Fruit fly (Drosophila melanogaster) whole organism, embryonic: ENCODE results near the gene CG31313.

Experiments used
- ATbp ChIP-seq: fragments of 200-800 bp; sonication (Bioruptor generic); optimal IDR thresholded peaks from 2 replicates; lab custom pipeline; 2017; ENCODE audit warnings: missing biosample characterization, mild to moderate bottlenecking, missing genetic modification characterization, missing genetic modification reagents
- Atf3 ChIP-seq: fragments of 200-800 bp; sonication (Bioruptor generic); optimal IDR thresholded peaks from 3 replicates; lab custom pipeline; 2016; ENCODE audit warnings: missing biosample characterization, missing genetic modification characterization
- B-H2 ChIP-seq: fragments of 200-800 bp; sonication (Bioruptor generic); optimal IDR thresholded peaks from 2 replicates; lab custom pipeline; 2018; ENCODE audit warnings: missing biosample characterization, mild to moderate bottlenecking, missing genetic modification characterization
- CG10147 ChIP-seq: fragments of 200-800 bp; sonication (Bioruptor generic); optimal IDR thresholded peaks from 2 replicates; lab custom pipeline; 2019; ENCODE audit warnings: missing biosample characterization, mild to moderate bottlenecking, missing genetic modification characterization, moderate library complexity
- CG10431 ChIP-seq: fragments of 200-800 bp; sonication (Bioruptor generic); optimal IDR thresholded peaks from 3 replicates; lab custom pipeline; 2018; ENCODE audit warnings: missing biosample characterization, mild to moderate bottlenecking, missing genetic modification characterization
- CG10462 ChIP-seq: fragments of 200-800 bp; sonication (Bioruptor generic); optimal IDR thresholded peaks from 2 replicates; lab custom pipeline; 2016; ENCODE audit warnings: missing biosample characterization, missing genetic modification characterization
- CG10959 ChIP-seq: fragments of 200-800 bp; sonication (Bioruptor generic); IDR thresholded peaks from 2 replicates; pipeline ENCODE4 v1.3.6; 2022; ENCODE audit warnings: missing biosample characterization, missing genetic modification characterization
- CG11695 ChIP-seq: fragments of 200-800 bp; sonication (Bioruptor generic); IDR thresholded peaks from 3 replicates; pipeline ENCODE4 v1.3.6; 2022; ENCODE audit warnings: missing biosample characterization, missing genetic modification characterization
- CG12299 ChIP-seq: fragments of 200-800 bp; sonication (Bioruptor generic); optimal IDR thresholded peaks from 2 replicates; lab custom pipeline; 2018; ENCODE audit warnings: missing biosample characterization, mild to moderate bottlenecking, missing genetic modification characterization
- CG14441 ChIP-seq: fragments of 200-800 bp; sonication (Bioruptor generic); IDR thresholded peaks from 2 replicates; pipeline ENCODE4 v1.3.6; 2022; ENCODE audit warnings: missing biosample characterization, missing genetic modification characterization
- CG1602 ChIP-seq: fragments of 200-800 bp; sonication (Bioruptor generic); optimal IDR thresholded peaks from 3 replicates; lab custom pipeline; 2016; ENCODE audit warnings: missing biosample characterization, missing genetic modification characterization
- CG17328 ChIP-seq: fragments of 200-800 bp; sonication (Bioruptor generic); IDR thresholded peaks from 2 replicates; pipeline ENCODE4 v1.3.6; 2022; ENCODE audit warnings: missing biosample characterization, missing genetic modification characterization
- CG17385 ChIP-seq: fragments of 200-800 bp; sonication (Bioruptor generic); optimal IDR thresholded peaks from 3 replicates; lab custom pipeline; 2018; ENCODE audit warnings: missing biosample characterization, mild to moderate bottlenecking, missing genetic modification characterization
- CG2120 ChIP-seq: fragments of 200-800 bp; sonication (Bioruptor generic); optimal IDR thresholded peaks from 3 replicates; lab custom pipeline; 2016; ENCODE audit warnings: missing biosample characterization, missing genetic modification characterization
- CG31388 ChIP-seq: fragments of 200-800 bp; sonication (Bioruptor generic); optimal IDR thresholded peaks from 2 replicates; lab custom pipeline; 2016; ENCODE audit warnings: missing biosample characterization, missing genetic modification characterization
- CG33557 ChIP-seq: fragments of 200-800 bp; sonication (Bioruptor generic); optimal IDR thresholded peaks from 2 replicates; lab custom pipeline; 2019; ENCODE audit warnings: missing biosample characterization, mild to moderate bottlenecking, missing genetic modification characterization, moderate library complexity
- CG34422 ChIP-seq: fragments of 200-800 bp; sonication (Bioruptor generic); IDR thresholded peaks from 3 replicates; pipeline ENCODE4 v1.3.6; 2022; ENCODE audit warnings: missing biosample characterization, missing genetic modification characterization
- CG7786 ChIP-seq: fragments of 200-800 bp; sonication (Bioruptor generic); optimal IDR thresholded peaks from 2 replicates; lab custom pipeline; 2016; ENCODE audit warnings: missing biosample characterization, missing genetic modification characterization
- CG8944 ChIP-seq: fragments of 200-800 bp; sonication (Bioruptor generic); optimal IDR thresholded peaks from 3 replicates; lab custom pipeline; 2016; ENCODE audit warnings: missing biosample characterization, missing genetic modification characterization
- CG9876 ChIP-seq: fragments of 200-800 bp; sonication (Bioruptor generic); optimal IDR thresholded peaks from 2 replicates; lab custom pipeline; 2016; ENCODE audit warnings: missing biosample characterization, missing genetic modification characterization
- CHES-1-like ChIP-seq: fragments of 200-800 bp; sonication (Bioruptor generic); optimal IDR thresholded peaks from 2 replicates; lab custom pipeline; 2016; ENCODE audit warnings: missing biosample characterization, missing genetic modification characterization
- D ChIP-seq, 2 experiments: fragments of 200-800 bp in 1 of 2; fragments of >200 bp in 1 of 2; sonication (Bioruptor generic) in 1 of 2; optimal IDR thresholded peaks; 2 replicates in 1 of 2; 3 replicates in 1 of 2; lab custom pipeline; 2017; ENCODE audit warnings: mild to moderate bottlenecking in 1 of 2, missing biosample characterization in 1 of 2, missing genetic modification characterization in 1 of 2, missing genetic modification reagents in 1 of 2
- Dip3 ChIP-seq: fragments of 200-800 bp; sonication (Bioruptor generic); optimal IDR thresholded peaks from 3 replicates; lab custom pipeline; 2016; ENCODE audit warnings: missing biosample characterization, missing genetic modification characterization
- Doc3 ChIP-seq: fragments of 200-800 bp; sonication (Bioruptor generic); IDR thresholded peaks from 3 replicates; pipeline ENCODE4 v1.3.6; 2022; ENCODE audit warnings: missing biosample characterization, missing genetic modification characterization; ENCODE audit not compliant: partially characterized antibody
- Gsc ChIP-seq: fragments of 200-800 bp; sonication (Bioruptor generic); IDR thresholded peaks from 2 replicates; pipeline ENCODE4 v1.3.6; 2022; ENCODE audit warnings: missing biosample characterization, missing genetic modification characterization
- Gug ChIP-seq: fragments of 200-800 bp; sonication (Bioruptor generic); IDR thresholded peaks from 4 replicates; pipeline ENCODE4 v1.3.6; 2022; ENCODE audit warnings: missing biosample characterization, missing genetic modification characterization
- Neu2 ChIP-seq: fragments of 200-800 bp; sonication (Bioruptor generic); optimal IDR thresholded peaks from 3 replicates; lab custom pipeline; 2016; ENCODE audit warnings: missing biosample characterization, missing genetic modification characterization, borderline replicate concordance
- Oli ChIP-seq: fragments of 200-800 bp; sonication (Bioruptor generic); optimal IDR thresholded peaks from 2 replicates; lab custom pipeline; 2018; ENCODE audit warnings: missing biosample characterization, mild to moderate bottlenecking, missing genetic modification characterization, moderate library complexity
- Optix ChIP-seq: fragments of 200-800 bp; sonication (Bioruptor generic); IDR thresholded peaks from 3 replicates; pipeline ENCODE4 v1.3.6; 2022; ENCODE audit warnings: missing biosample characterization, missing genetic modification characterization
- Side ChIP-seq: fragments of 200-800 bp; sonication (Bioruptor generic); optimal IDR thresholded peaks from 2 replicates; lab custom pipeline; 2016; ENCODE audit warnings: missing biosample characterization, missing genetic modification characterization
- Ssrp ChIP-seq: fragments of 200-800 bp; sonication (Bioruptor generic); optimal IDR thresholded peaks from 2 replicates; lab custom pipeline; 2018; ENCODE audit warnings: missing biosample characterization, mild to moderate bottlenecking, missing genetic modification characterization, moderate library complexity
- Vsx1 ChIP-seq: fragments of 200-800 bp; sonication (Bioruptor generic); optimal IDR thresholded peaks from 2 replicates; lab custom pipeline; 2017; ENCODE audit warnings: missing biosample characterization, mild to moderate bottlenecking, missing genetic modification characterization, missing genetic modification reagents
- bab2 ChIP-seq: fragments of 200-800 bp; sonication (Bioruptor generic); optimal IDR thresholded peaks from 2 replicates; lab custom pipeline; 2016; ENCODE audit warnings: missing biosample characterization, missing genetic modification characterization
- cad ChIP-seq: fragments of >200 bp; optimal IDR thresholded peaks from 2 replicates; lab custom pipeline; 2017; ENCODE audit warnings: missing biosample characterization, missing genetic modification characterization
- ci ChIP-seq: fragments of 200-800 bp; sonication (Bioruptor generic); IDR thresholded peaks from 3 replicates; pipeline ENCODE4 v1.3.6; 2022; ENCODE audit warnings: missing biosample characterization, missing genetic modification characterization
- disco-r ChIP-seq: fragments of 200-800 bp; sonication (Bioruptor generic); optimal IDR thresholded peaks from 2 replicates; lab custom pipeline; 2016; ENCODE audit warnings: missing biosample characterization, missing genetic modification characterization
- fru ChIP-seq: fragments of >200 bp; optimal IDR thresholded peaks from 2 replicates; lab custom pipeline; 2017
- fu2 ChIP-seq: fragments of 200-800 bp; sonication (Bioruptor generic); optimal IDR thresholded peaks from 2 replicates; lab custom pipeline; 2016; ENCODE audit warnings: missing biosample characterization, missing genetic modification characterization
- gfzf ChIP-seq: fragments of 200-800 bp; sonication (Bioruptor generic); optimal IDR thresholded peaks from 2 replicates; lab custom pipeline; 2016; ENCODE audit warnings: missing biosample characterization, mild to moderate bottlenecking, missing genetic modification characterization, moderate library complexity
- gsb-n ChIP-seq: fragments of 200-800 bp; sonication (Bioruptor generic); optimal IDR thresholded peaks from 3 replicates; lab custom pipeline; 2018; ENCODE audit warnings: missing biosample characterization, mild to moderate bottlenecking, missing genetic modification characterization
- pb ChIP-seq: fragments of 200-800 bp; sonication (Bioruptor generic); optimal IDR thresholded peaks from 3 replicates; lab custom pipeline; 2016; ENCODE audit warnings: missing biosample characterization, missing genetic modification characterization
- prd ChIP-seq, 3 experiments: fragments of >200 bp in 2 of 3; fragments of 200-800 bp in 1 of 3; sonication (Bioruptor generic) in 1 of 3; optimal IDR thresholded peaks in 2 of 3; IDR thresholded peaks in 1 of 3; 2 replicates in 2 of 3; 3 replicates in 1 of 3; pipeline versions ENCODE4 v1.3.6 to Lab custom; 2017 to 2022; ENCODE audit warnings: missing biosample characterization in 1 of 3, missing genetic modification characterization in 1 of 3
- ro ChIP-seq: fragments of 200-800 bp; sonication (Bioruptor generic); IDR thresholded peaks from 2 replicates; pipeline ENCODE4 v1.3.6; 2022; ENCODE audit warnings: missing biosample characterization, missing genetic modification characterization
- sr ChIP-seq: fragments of 200-800 bp; sonication (Bioruptor generic); IDR thresholded peaks from 3 replicates; pipeline ENCODE4 v1.3.6; 2022; ENCODE audit warnings: missing biosample characterization, missing genetic modification characterization
- unc-4 ChIP-seq: fragments of 200-800 bp; sonication (Bioruptor generic); IDR thresholded peaks from 2 replicates; pipeline ENCODE4 v1.3.6; 2022; ENCODE audit warnings: missing biosample characterization, missing genetic modification characterization; ENCODE audit not compliant: partially characterized antibody
- unpg ChIP-seq: fragments of 200-800 bp; sonication (Bioruptor generic); optimal IDR thresholded peaks from 3 replicates; lab custom pipeline; 2018; ENCODE audit warnings: missing biosample characterization, mild to moderate bottlenecking, missing genetic modification characterization, moderate library complexity
- usp ChIP-seq: fragments of >200 bp; optimal IDR thresholded peaks from 2 replicates; lab custom pipeline; 2017; ENCODE audit warnings: missing biosample characterization, missing genetic modification characterization
- wdn ChIP-seq: fragments of 200-800 bp; sonication (Bioruptor generic); IDR thresholded peaks from 2 replicates; pipeline ENCODE4 v1.3.6; 2022; ENCODE audit warnings: missing biosample characterization, missing genetic modification characterization
- zen2 ChIP-seq: fragments of 200-800 bp; sonication (Bioruptor generic); IDR thresholded peaks from 3 replicates; pipeline ENCODE4 v1.3.6; 2022; ENCODE audit warnings: missing biosample characterization, missing genetic modification characterization; ENCODE audit not compliant: partially characterized antibody

Gene CG31313

DNA sequence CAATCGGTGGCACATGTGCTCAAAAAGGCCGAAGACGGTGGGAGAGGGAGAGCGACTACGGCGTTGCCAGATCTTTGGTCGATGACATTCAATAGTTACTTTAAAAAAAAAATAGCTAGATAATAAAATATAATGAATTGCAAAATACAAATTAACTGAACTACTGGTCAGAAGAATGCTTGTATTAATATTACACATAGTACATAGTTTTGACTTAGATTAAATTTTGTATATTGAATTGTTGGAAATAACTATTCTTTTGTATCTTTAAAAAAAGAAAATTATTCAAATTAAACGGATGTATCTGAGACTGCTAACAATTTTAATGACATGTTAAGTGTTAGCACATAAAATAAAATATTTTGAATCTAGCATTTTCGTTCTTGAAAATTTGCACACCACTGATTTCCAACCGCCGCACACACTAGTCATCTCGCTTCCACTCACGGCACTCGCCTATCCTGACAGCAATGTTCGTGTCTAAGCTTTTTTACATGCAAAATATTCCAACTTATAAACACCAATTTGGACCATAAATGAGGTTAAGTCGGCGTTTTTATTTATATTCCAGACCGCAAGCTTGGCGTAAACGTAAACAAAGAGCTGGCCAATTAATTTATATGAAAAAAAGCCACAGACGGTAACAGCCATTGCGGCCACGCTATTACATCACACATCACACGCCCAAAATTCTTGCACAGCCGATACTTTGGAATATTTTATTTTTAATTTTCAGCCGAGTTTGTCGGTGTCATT, 7.9 kb upstream of the CG31313 start (continued):
- TF ChIP-seq disco-r (GFP tag; lab: Kevin White, UChicago) = peak; percentile 32
- TF ChIP-seq wdn (GFP tag; lab: Robert Waterston, UW) = no peak
- peak; percentile 53 for TF ChIP-seq Dip3
- TF ChIP-seq Atf3 = no peak
- TF ChIP-seq Doc3 (GFP tag; lab: Robert Waterston, UW) = 0 out of 3 replicates have a peak, but pooled peaks have one; percentile 28
- peak; percentile 43 for TF ChIP-seq ATbp (GFP tag; lab: Kevin White, UChicago)
- peak; percentile 59 for TF ChIP-seq CHES-1-like (GFP tag; lab: Kevin White, UChicago)
- TF ChIP-seq CG17385 (GFP tag; lab: Kevin White, UChicago) = peak; percentile 58
- TF ChIP-seq CG14441 (GFP tag; lab: Robert Waterston, UW) = no peak; the same call in 1 of the 2 replicates
- TF ChIP-seq D (optimal IDR thresholded peaks at IDR 0.05; lab: Kevin White, UChicago) = no peak
- peak; percentile 44 for TF ChIP-seq D (GFP tag; optimal IDR thresholded peaks at IDR 0.05; lab: Kevin White, UChicago)
- TF ChIP-seq CG7786 = peak; percentile 58
- no peak for TF ChIP-seq ro (GFP tag; lab: Robert Waterston, UW)
- TF ChIP-seq CG1602 (GFP tag; lab: Kevin White, UChicago) = peak; percentile 78
- TF ChIP-seq CG12299 (tag; lab: Kevin White, UChicago) = peak; percentile 20
- peak; percentile 81 for TF ChIP-seq CG10147 (GFP tag; lab: Kevin White, UChicago)
- peak; percentile 60 for TF ChIP-seq CG10462
- peak; percentile 59 for TF ChIP-seq bab2 (GFP tag; lab: Kevin White, UChicago)
- TF ChIP-seq usp = no peak
- TF ChIP-seq CG10959 = no peak
- TF ChIP-seq Gsc (GFP tag; lab: Robert Waterston, UW) = no peak
- no peak for TF ChIP-seq cad (GFP tag; lab: Kevin White, UChicago)
- TF ChIP-seq Gug (GFP tag; lab: Robert Waterston, UW) = peak; percentile 48; the same call in 2 of the 4 replicates
- TF ChIP-seq CG34422 (GFP tag; lab: Robert Waterston, UW) = no peak
- TF ChIP-seq CG2120 (GFP tag; lab: Kevin White, UChicago) = peak; percentile 82
- no peak for TF ChIP-seq B-H2 (GFP tag; lab: Kevin White, UChicago)
- no peak for TF ChIP-seq Optix
- no peak for TF ChIP-seq gfzf (GFP tag; lab: Kevin White, UChicago)
- TF ChIP-seq CG11695 = peak; percentile 51; the same call in 2 of the 3 replicates
- peak; percentile 14 for TF ChIP-seq Vsx1 (GFP tag; lab: Kevin White, UChicago)
- TF ChIP-seq unc-4 (GFP tag; lab: Robert Waterston, UW) = no peak
- no peak for TF ChIP-seq prd (optimal IDR thresholded peaks at IDR 0.05; lab: Kevin White, UChicago)
- TF ChIP-seq prd (GFP tag; IDR thresholded peaks at IDR 0.05; lab: Robert Waterston, UW) = peak; percentile 79; the same call in 2 of the 3 replicates
- TF ChIP-seq fu2 = peak; percentile 30
- TF ChIP-seq CG9876 = no peak
- peak; percentile 45 for TF ChIP-seq Side (GFP tag; lab: Kevin White, UChicago)
- TF ChIP-seq zen2 (GFP tag; lab: Robert Waterston, UW) = no peak
- TF ChIP-seq CG8944 = peak; percentile 35
- peak; percentile 43 for TF ChIP-seq CG33557 (GFP tag; lab: Kevin White, UChicago)
- TF ChIP-seq Ssrp (tag; lab: Kevin White, UChicago) = peak; percentile 69
- TF ChIP-seq CG10431 (GFP tag; lab: Kevin White, UChicago) = no peak
- no peak for TF ChIP-seq Neu2 (GFP tag; lab: Kevin White, UChicago)
- TF ChIP-seq pb (GFP tag; lab: Kevin White, UChicago) = no peak
- peak; percentile 75 for TF ChIP-seq Oli (tag; lab: Kevin White, UChicago)
- TF ChIP-seq ci (GFP tag; lab: Robert Waterston, UW) = peak; percentile 41; the same call in 2 of the 3 replicates
- TF ChIP-seq fru = no peak
- TF ChIP-seq CG17328 (GFP tag; lab: Robert Waterston, UW) = no peak; the same call in 1 of the 2 replicates
- TF ChIP-seq sr (GFP tag; lab: Robert Waterston, UW) = no peak
- no peak for TF ChIP-seq CG31388 (GFP tag; lab: Kevin White, UChicago)
- TF ChIP-seq unpg = peak; percentile 62
- peak; percentile 63 for TF ChIP-seq gsb-n (tag; lab: Kevin White, UChicago)
